Worm (Caenorhabditis elegans): Measurements from ENCODE around the gene morc-1.

DNA sequence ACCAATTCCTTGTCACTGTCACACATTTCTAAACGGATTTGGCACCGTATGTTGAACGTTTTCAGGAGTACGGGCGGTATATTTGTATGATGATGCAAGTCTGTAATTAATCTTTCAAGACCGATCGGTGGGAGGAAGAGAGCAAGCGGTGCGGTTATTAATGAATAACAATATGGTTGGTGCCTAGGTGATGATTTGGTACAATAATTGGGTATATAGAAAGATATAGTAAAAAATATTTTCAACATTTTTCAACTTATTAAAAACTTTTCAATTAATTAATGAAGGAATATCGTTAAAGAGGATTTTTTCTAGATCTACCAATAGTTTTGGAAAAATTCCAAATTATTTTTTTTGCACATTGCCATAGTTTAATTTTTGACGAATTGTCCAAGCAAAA lies 37.8 kb upstream of the morc-1 start, which contains the start of gene cnd-1:
- TF ChIP-seq nhr-77 (tag; optimal IDR thresholded peaks at IDR 0.05) (no peak), lir-3 (tag; optimal IDR thresholded peaks at IDR 0.05; ENCODE audit: poor library complexity) (no peak), fkh-10 (GFP tag; optimal IDR thresholded peaks at IDR 0.05) (no peak), dpl-1 (GFP tag; optimal IDR thresholded peaks at IDR 0.05) (no peak), pqm-1 (tag; optimal IDR thresholded peaks at IDR 0.05) (no peak), elt-3 (tag; optimal IDR thresholded peaks at IDR 0.05) (no peak), ztf-4 (tag; optimal IDR thresholded peaks at IDR 0.05) (no peak), ceh-90 (tag; optimal IDR thresholded peaks at IDR 0.05) (no peak), fos-1 (tag; optimal IDR thresholded peaks at IDR 0.05) (no peak), tbx-2 (tag; optimal IDR thresholded peaks at IDR 0.05) (no peak), lin-15B (tag; optimal IDR thresholded peaks at IDR 0.05) (no peak), aha-1 (tag; optimal IDR thresholded peaks at IDR 0.05) (no peak), elt-2 (tag; optimal IDR thresholded peaks at IDR 0.05) (no peak), ceh-82 (tag; optimal IDR thresholded peaks at IDR 0.05) (no peak)
